Worm (Caenorhabditis elegans) whole organism, L1 larva: ENCODE data around the gene cnnm-3.
A peak's percentile ranks its signal among the peaks of the same experiment; 100 is the strongest.

ENCODE experiments used
- C34B4.2 ChIP-seq: sonication (generic microtip); optimal IDR thresholded peaks from 2 replicates; lab custom pipeline; 2017; ENCODE audit warnings: mild to moderate bottlenecking, missing genetic modification characterization, missing compliant biosample characterization
- F16B12.6 ChIP-seq: fragments of 150-350 bp; optimal IDR thresholded peaks from 2 replicates; lab custom pipeline; 2014; ENCODE audit warnings: missing biosample characterization, missing genetic modification characterization
- Y116A8C.19 ChIP-seq: sonication (generic microtip); optimal IDR thresholded peaks from 2 replicates; lab custom pipeline; 2016; ENCODE audit warnings: missing compliant biosample characterization, missing genetic modification characterization, borderline replicate concordance
- aha-1 ChIP-seq: fragments of 150-350 bp; optimal IDR thresholded peaks from 2 replicates; lab custom pipeline; 2014; ENCODE audit warnings: missing biosample characterization, missing genetic modification characterization
- alr-1 ChIP-seq: fragments of 200-800 bp; sonication (Bioruptor generic); optimal IDR thresholded peaks from 2 replicates; lab custom pipeline; 2018; ENCODE audit warnings: borderline replicate concordance, mild to moderate bottlenecking, missing genetic modification characterization, missing compliant biosample characterization
- ama-1 ChIP-seq: fragments of 150-350 bp; optimal IDR thresholded peaks from 2 replicates; lab custom pipeline; 2014
- blmp-1 ChIP-seq: fragments of 150-350 bp; optimal IDR thresholded peaks from 2 replicates; lab custom pipeline; 2014; ENCODE audit warnings: missing biosample characterization, missing genetic modification characterization
- ceh-63 ChIP-seq: fragments of 200-800 bp; sonication (Bioruptor generic); optimal IDR thresholded peaks from 2 replicates; lab custom pipeline; 2018; ENCODE audit warnings: mild to moderate bottlenecking, missing genetic modification characterization, missing compliant biosample characterization
- ceh-8 ChIP-seq: fragments of 200-800 bp; sonication (Bioruptor generic); optimal IDR thresholded peaks from 2 replicates; lab custom pipeline; 2018; ENCODE audit warnings: mild to moderate bottlenecking, missing genetic modification characterization, moderate library complexity, missing compliant biosample characterization
- ceh-88 ChIP-seq: fragments of 200-800 bp; sonication (Bioruptor generic); IDR thresholded peaks from 2 replicates; pipeline ENCODE4 v1.3.6; 2022; ENCODE audit warnings: missing genetic modification characterization, missing compliant biosample characterization
- ceh-90 ChIP-seq: sonication (generic microtip); optimal IDR thresholded peaks from 2 replicates; lab custom pipeline; 2016; ENCODE audit warnings: missing genetic modification characterization, missing compliant biosample characterization
- ces-1 ChIP-seq: fragments of 150-350 bp; optimal IDR thresholded peaks from 2 replicates; lab custom pipeline; 2014; ENCODE audit warnings: missing biosample characterization, missing genetic modification reagents, missing genetic modification characterization
- dpl-1 ChIP-seq, 3 experiments: fragments of 150-350 bp in 2 of 3; sonication (generic microtip) in 1 of 3; optimal IDR thresholded peaks; 2 replicates each; lab custom pipeline; 2014 to 2017; ENCODE audit warnings: missing biosample characterization in 3 of 3, missing genetic modification characterization in 3 of 3, missing genetic modification reagents in 3 of 3
- dsc-1 ChIP-seq: sonication (generic microtip); optimal IDR thresholded peaks from 2 replicates; lab custom pipeline; 2016; ENCODE audit warnings: mild to moderate bottlenecking, missing genetic modification characterization, missing compliant biosample characterization
- efl-3 ChIP-seq: fragments of 200-800 bp; sonication (Bioruptor generic); optimal IDR thresholded peaks from 2 replicates; lab custom pipeline; 2018; ENCODE audit warnings: mild to moderate bottlenecking, missing genetic modification characterization, missing compliant biosample characterization
- egl-27 ChIP-seq, 2 experiments: fragments of 150-350 bp in 1 of 2; sonication (generic microtip); optimal IDR thresholded peaks; 3 replicates each; lab custom pipeline; 2017 to 2018; ENCODE audit warnings: missing biosample characterization in 2 of 2, missing genetic modification characterization in 2 of 2, missing genetic modification reagents in 2 of 2
- elt-2 ChIP-seq: sonication (generic microtip); optimal IDR thresholded peaks from 2 replicates; lab custom pipeline; 2016; ENCODE audit warnings: missing genetic modification characterization, mild to moderate bottlenecking, inconsistent platforms, missing compliant biosample characterization, missing genetic modification reagents
- elt-3 ChIP-seq, 6 experiments: fragments of 150-350 bp in 1 of 6; sonication (generic microtip); optimal IDR thresholded peaks; 2 replicates each; lab custom pipeline; 2017 to 2018; ENCODE audit warnings: missing biosample characterization in 6 of 6, missing genetic modification characterization in 6 of 6, inconsistent platforms in 1 of 6
- ets-5 ChIP-seq: fragments of 200-800 bp; sonication (Bioruptor generic); IDR thresholded peaks from 2 replicates; pipeline ENCODE4 v1.3.6; 2022; ENCODE audit warnings: missing genetic modification characterization, missing compliant biosample characterization
- fkh-10 ChIP-seq: sonication (generic microtip); optimal IDR thresholded peaks from 2 replicates; lab custom pipeline; 2017; ENCODE audit warnings: missing biosample characterization, missing genetic modification reagents, missing genetic modification characterization
- fkh-4 ChIP-seq: sonication (generic microtip); optimal IDR thresholded peaks from 2 replicates; lab custom pipeline; 2016; ENCODE audit warnings: missing compliant biosample characterization, missing genetic modification characterization, borderline replicate concordance
- fkh-8 ChIP-seq: sonication (generic microtip); optimal IDR thresholded peaks from 2 replicates; lab custom pipeline; 2016; ENCODE audit warnings: mild to moderate bottlenecking, missing genetic modification characterization, missing compliant biosample characterization
- fos-1 ChIP-seq: fragments of 150-350 bp; optimal IDR thresholded peaks from 2 replicates; lab custom pipeline; 2014; ENCODE audit warnings: missing biosample characterization, missing genetic modification characterization
- hlh-17 ChIP-seq: fragments of 200-800 bp; sonication (Bioruptor generic); optimal IDR thresholded peaks from 2 replicates; lab custom pipeline; 2018; ENCODE audit warnings: missing genetic modification characterization, mild to moderate bottlenecking, missing compliant biosample characterization, moderate library complexity, borderline replicate concordance
- irx-1 ChIP-seq: sonication (generic microtip); optimal IDR thresholded peaks from 2 replicates; lab custom pipeline; 2016; ENCODE audit warnings: missing genetic modification characterization, missing compliant biosample characterization
- isw-1 ChIP-seq: fragments of 200-800 bp; sonication (Bioruptor generic); IDR thresholded peaks from 2 replicates; pipeline ENCODE4 v1.3.6; 2022; ENCODE audit warnings: missing genetic modification characterization, missing compliant biosample characterization
- jun-1 ChIP-seq: fragments of 150-350 bp; optimal IDR thresholded peaks from 2 replicates; lab custom pipeline; 2014; ENCODE audit warnings: missing biosample characterization, missing genetic modification reagents, missing genetic modification characterization
- lin-35 ChIP-seq, 2 experiments: fragments of 150-350 bp; optimal IDR thresholded peaks; 2 replicates each; lab custom pipeline; 2014; ENCODE audit warnings: missing biosample characterization in 2 of 2, missing genetic modification characterization in 2 of 2, missing genetic modification reagents in 2 of 2
- lin-39 ChIP-seq: fragments of 150-350 bp; optimal IDR thresholded peaks from 2 replicates; lab custom pipeline; 2014; ENCODE audit warnings: missing biosample characterization, missing genetic modification reagents, missing genetic modification characterization
- lsy-2 ChIP-seq, 2 experiments: fragments of 150-350 bp; optimal IDR thresholded peaks; 2 replicates each; lab custom pipeline; 2014; ENCODE audit warnings: missing biosample characterization in 2 of 2, missing genetic modification characterization in 2 of 2
- mab-9 ChIP-seq: fragments of 200-800 bp; sonication (Bioruptor generic); IDR thresholded peaks from 2 replicates; pipeline ENCODE4 v1.3.6; 2022; ENCODE audit warnings: missing genetic modification reagents, missing genetic modification characterization, missing compliant biosample characterization
- mef-2 ChIP-seq: fragments of 150-350 bp; optimal IDR thresholded peaks from 2 replicates; lab custom pipeline; 2014; ENCODE audit warnings: missing biosample characterization, missing genetic modification characterization
- nhr-11 ChIP-seq: fragments of 150-350 bp; optimal IDR thresholded peaks from 2 replicates; lab custom pipeline; 2014; ENCODE audit warnings: missing biosample characterization, missing genetic modification characterization
- nhr-12 ChIP-seq: sonication (generic microtip); optimal IDR thresholded peaks from 2 replicates; lab custom pipeline; 2017; ENCODE audit warnings: missing biosample characterization, missing genetic modification characterization
- nhr-237 ChIP-seq: fragments of 150-350 bp; optimal IDR thresholded peaks from 2 replicates; lab custom pipeline; 2014; ENCODE audit warnings: missing biosample characterization, missing genetic modification characterization
- nhr-28 ChIP-seq: fragments of 150-350 bp; optimal IDR thresholded peaks from 2 replicates; lab custom pipeline; 2014; ENCODE audit warnings: missing biosample characterization, missing genetic modification characterization
- nhr-76 ChIP-seq: sonication (generic microtip); optimal IDR thresholded peaks from 2 replicates; lab custom pipeline; 2017; ENCODE audit warnings: missing biosample characterization, missing genetic modification characterization
- nhr-77 ChIP-seq: fragments of 150-350 bp; optimal IDR thresholded peaks from 2 replicates; lab custom pipeline; 2014; ENCODE audit warnings: missing biosample characterization, missing genetic modification characterization
- nhr-90 ChIP-seq: sonication (generic microtip); optimal IDR thresholded peaks from 2 replicates; lab custom pipeline; 2016; ENCODE audit warnings: mild to moderate bottlenecking, missing genetic modification characterization, missing compliant biosample characterization; ENCODE audit not compliant: poor library complexity
- pag-3 ChIP-seq: sonication (generic microtip); optimal IDR thresholded peaks from 2 replicates; lab custom pipeline; 2017; ENCODE audit warnings: missing genetic modification characterization, mild to moderate bottlenecking, missing compliant biosample characterization, antibody characterized with exemption, borderline replicate concordance; ENCODE audit not compliant: insufficient read depth
- pax-3 ChIP-seq: fragments of 200-800 bp; sonication (Bioruptor generic); optimal IDR thresholded peaks from 2 replicates; lab custom pipeline; 2018; ENCODE audit warnings: mild to moderate bottlenecking, missing genetic modification characterization, moderate library complexity, missing compliant biosample characterization
- rnt-1 ChIP-seq: sonication (generic microtip); optimal IDR thresholded peaks from 2 replicates; lab custom pipeline; 2016; ENCODE audit warnings: mild to moderate bottlenecking, missing genetic modification characterization, moderate library complexity, missing compliant biosample characterization
- snpc-4 ChIP-seq: fragments of 150-350 bp; optimal IDR thresholded peaks from 2 replicates; lab custom pipeline; 2014; ENCODE audit warnings: missing biosample characterization, missing genetic modification characterization
- snu-23 ChIP-seq: sonication (generic microtip); optimal IDR thresholded peaks from 2 replicates; lab custom pipeline; 2016; ENCODE audit warnings: missing genetic modification characterization, missing compliant biosample characterization
- sox-4 ChIP-seq: sonication (generic microtip); optimal IDR thresholded peaks from 2 replicates; lab custom pipeline; 2016; ENCODE audit warnings: missing genetic modification characterization, missing compliant biosample characterization
- swsn-7 ChIP-seq: sonication (generic microtip); optimal IDR thresholded peaks from 2 replicates; lab custom pipeline; 2016; ENCODE audit warnings: missing genetic modification characterization, missing compliant biosample characterization
- tlp-1 ChIP-seq: fragments of 150-350 bp; optimal IDR thresholded peaks from 2 replicates; lab custom pipeline; 2014; ENCODE audit warnings: missing biosample characterization, missing genetic modification characterization
- unc-130 ChIP-seq: fragments of 150-350 bp; optimal IDR thresholded peaks from 2 replicates; lab custom pipeline; 2017; ENCODE audit warnings: missing biosample characterization, missing genetic modification characterization, inconsistent platforms
- unc-62 ChIP-seq: fragments of 150-350 bp; optimal IDR thresholded peaks from 2 replicates; lab custom pipeline; 2014; ENCODE audit warnings: missing biosample characterization, missing genetic modification reagents, missing genetic modification characterization
- vab-15 ChIP-seq: sonication (generic microtip); optimal IDR thresholded peaks from 2 replicates; lab custom pipeline; 2017; ENCODE audit warnings: missing genotype, mild to moderate bottlenecking, missing genetic modification characterization, missing compliant biosample characterization
- xbp-1 ChIP-seq: sonication (generic microtip); optimal IDR thresholded peaks from 2 replicates; lab custom pipeline; 2016; ENCODE audit warnings: missing genetic modification characterization, missing compliant biosample characterization
- ztf-11 ChIP-seq, 2 experiments: sonication (generic microtip); optimal IDR thresholded peaks; 2 replicates each; lab custom pipeline; 2016 to 2017; ENCODE audit warnings: missing genetic modification characterization in 2 of 2, missing biosample characterization in 1 of 2, missing compliant biosample characterization in 1 of 2
- ztf-4 ChIP-seq: fragments of 150-350 bp; optimal IDR thresholded peaks from 2 replicates; lab custom pipeline; 2014; ENCODE audit warnings: missing biosample characterization, missing genetic modification characterization

cnnm-3 gene

ce11 chrX:3089894-3090414, 44.3 kb upstream of the cnnm-3 start (continued):
- TF ChIP-seq nhr-77 (tag; lab: Kevin White, UChicago) (no peak), mab-9 (no peak), isw-1 (no peak), tlp-1 (tag; lab: Kevin White, UChicago) (no peak), irx-1 (tag; lab: Kevin White, UChicago) (no peak), alr-1 (no peak), dsc-1 (tag; lab: Kevin White, UChicago) (peak; percentile 35), rnt-1 (peak; percentile 59), nhr-237 (tag; lab: Kevin White, UChicago) (no peak), Y116A8C.19 (tag; lab: Kevin White, UChicago) (no peak), ets-5 (GFP tag; lab: Robert Waterston, UW) (no peak), hlh-17 (GFP tag; lab: Kevin White, UChicago) (no peak), elt-3 (tag; optimal IDR thresholded peaks at IDR 0.05; lab: Kevin White, UChicago) (peak in 5 of 6 experiments; percentile 25 to 72 (median 42)), nhr-90 (tag; lab: Kevin White, UChicago) (peak; percentile 35), blmp-1 (tag; lab: Kevin White, UChicago) (peak; percentile 14), swsn-7 (peak; percentile 40), fkh-10 (GFP tag; lab: Kevin White, UChicago) (peak; percentile 34), pag-3 (peak; percentile 24), aha-1 (tag; lab: Kevin White, UChicago) (peak; percentile 68), xbp-1 (tag; lab: Kevin White, UChicago) (no peak), snu-23 (GFP tag; lab: Kevin White, UChicago) (peak; percentile 66), fkh-8 (no peak), lin-39 (tag; lab: Kevin White, UChicago) (no peak), vab-15 (tag; lab: Kevin White, UChicago) (no peak), unc-62 (GFP tag; lab: Kevin White, UChicago) (no peak), fkh-4 (tag; lab: Kevin White, UChicago) (no peak), jun-1 (tag; lab: Kevin White, UChicago) (no peak), ztf-11 (tag; optimal IDR thresholded peaks at IDR 0.05; lab: Kevin White, UChicago) (no peak), fos-1 (tag; lab: Kevin White, UChicago) (no peak), ama-1 (lab: Kevin White, UChicago) (no peak), F16B12.6 (no peak), dpl-1 (GFP tag; optimal IDR thresholded peaks at IDR 0.05; lab: Kevin White, UChicago) (no peak), efl-3 (GFP tag; lab: Kevin White, UChicago) (no peak), ceh-90 (tag; lab: Kevin White, UChicago) (no peak), nhr-11 (tag; lab: Kevin White, UChicago) (no peak), nhr-28 (tag; lab: Kevin White, UChicago) (no peak), nhr-12 (tag; lab: Kevin White, UChicago) (no peak), nhr-76 (tag; lab: Kevin White, UChicago) (no peak), egl-27 (tag; optimal IDR thresholded peaks at IDR 0.05; lab: Kevin White, UChicago) (no peak), ceh-63 (GFP tag; lab: Kevin White, UChicago) (peak; percentile 36), sox-4 (no peak), unc-130 (tag; lab: Kevin White, UChicago) (peak; percentile 38), ztf-4 (tag; lab: Kevin White, UChicago) (peak; percentile 31), ceh-88 (GFP tag; lab: Robert Waterston, UW) (peak; percentile 31; the same call in 1 of the 2 replicates), ces-1 (GFP tag; lab: Kevin White, UChicago) (no peak), C34B4.2 (tag; lab: Kevin White, UChicago) (no peak), lsy-2 (tag; optimal IDR thresholded peaks at IDR 0.05; lab: Kevin White, UChicago) (peak in 1 of 2 experiments; percentile 34), mef-2 (tag; lab: Kevin White, UChicago) (no peak), snpc-4 (no peak), elt-2 (peak; percentile 78), ceh-8 (GFP tag; lab: Kevin White, UChicago) (no peak), pax-3 (tag; lab: Kevin White, UChicago) (no peak), lin-35 (GFP tag; optimal IDR thresholded peaks at IDR 0.05; lab: Kevin White, UChicago) (peak in 1 of 2 experiments; percentile 52)
